Worm (Caenorhabditis elegans): ENCODE results near the gene gldi-8.
A peak's percentile ranks its signal among the peaks of the same experiment; 100 is the strongest.

DNA sequence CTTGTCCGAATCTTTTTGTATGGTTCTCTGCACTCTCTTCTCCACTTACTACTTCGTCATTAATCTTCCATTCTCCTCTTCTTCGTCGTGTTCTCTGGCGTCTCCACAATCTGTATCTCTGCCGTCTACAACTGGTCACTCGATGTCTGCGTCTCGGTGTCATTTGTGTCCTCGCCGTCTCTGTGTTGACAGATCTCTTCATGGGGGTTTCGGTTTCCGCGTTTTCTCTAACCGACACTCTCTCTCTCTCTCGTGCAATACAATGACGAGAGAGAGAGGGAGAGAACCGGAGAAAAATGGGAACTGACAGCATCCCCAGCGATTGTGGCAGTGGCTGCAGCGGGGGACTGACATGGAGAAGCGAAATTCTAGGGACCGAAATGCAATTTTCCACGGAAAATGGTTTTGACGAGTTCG is 13.0 kb upstream of the gldi-8 start:
- TF ChIP-seq ztf-23 (GFP tag; IDR thresholded peaks at IDR 0.05) (no peak; the same call in 1 of the 2 replicates), cog-1 (tag; optimal IDR thresholded peaks at IDR 0.05) (peak; percentile 94), ref-1 (GFP tag; conservative IDR thresholded peaks at IDR 0.05) (no peak)
